3 fruit fly cellular contexts compared by ENCODE assay signal in genomic region chrX:15069417-15069896, dm6.
A peak's percentile ranks its signal among the peaks of the same experiment; 100 is the strongest.
TF ChIP-seq lines count a peak whose summit lies in the region.

No protein-coding gene starts in this region.

TF ChIP-seq in whole organism, adult, 20 proteins besides CTCF, POLR2A, EP300 and RAD21 (continued from another document):
- TF ChIP-seq tj (GFP tag; optimal IDR thresholded peaks at IDR 0.05; lab: Kevin White, UChicago) (peak; percentile 88), CG11617 (GFP tag; optimal IDR thresholded peaks at IDR 0.05; lab: Kevin White, UChicago) (peak; percentile 90)

TF ChIP-seq in whole organism, prepupa, 60 proteins besides CTCF, POLR2A, EP300 and RAD21 (continued from another document):
- peak; percentile 93 for TF ChIP-seq CG3919 (GFP tag; optimal IDR thresholded peaks at IDR 0.05; lab: Kevin White, UChicago)
- TF ChIP-seq cyc (GFP tag; optimal IDR thresholded peaks at IDR 0.05; lab: Kevin White, UChicago) = peak; percentile 59
- peak; percentile 28 for TF ChIP-seq lz (GFP tag; optimal IDR thresholded peaks at IDR 0.05; lab: Kevin White, UChicago)
- TF ChIP-seq Met (GFP tag; optimal IDR thresholded peaks at IDR 0.05; lab: Kevin White, UChicago) = peak; percentile 72
- TF ChIP-seq CG15336 (GFP tag; IDR thresholded peaks at IDR 0.05; lab: Robert Waterston, UW) = peak; percentile 87
- TF ChIP-seq eg (GFP tag; IDR thresholded peaks at IDR 0.05; lab: Robert Waterston, UW) = peak; percentile 84
- TF ChIP-seq Sox14 (GFP tag; optimal IDR thresholded peaks at IDR 0.05; lab: Kevin White, UChicago) = peak; percentile 85
- peak; percentile 57 for TF ChIP-seq esn (GFP tag; optimal IDR thresholded peaks at IDR 0.05; lab: Kevin White, UChicago)
- peak; percentile 36 for TF ChIP-seq Smox (GFP tag; optimal IDR thresholded peaks at IDR 0.05; lab: Kevin White, UChicago)
- TF ChIP-seq CG4318 (GFP tag; optimal IDR thresholded peaks at IDR 0.05; lab: Kevin White, UChicago) = peak; percentile 62
- peak; percentile 88 for TF ChIP-seq CG8319 (GFP tag; optimal IDR thresholded peaks at IDR 0.05; lab: Kevin White, UChicago)
- TF ChIP-seq CG10631 (GFP tag; optimal IDR thresholded peaks at IDR 0.05; lab: Kevin White, UChicago) = peak; percentile 37
- peak; percentile 96 for TF ChIP-seq net (GFP tag; optimal IDR thresholded peaks at IDR 0.05; lab: Kevin White, UChicago)
- TF ChIP-seq spab (GFP tag; optimal IDR thresholded peaks at IDR 0.05; lab: Kevin White, UChicago) = peak; percentile 99
- TF ChIP-seq CG8632 (GFP tag; optimal IDR thresholded peaks at IDR 0.05; lab: Kevin White, UChicago) = peak; percentile 86
- TF ChIP-seq dac (GFP tag; optimal IDR thresholded peaks at IDR 0.05; lab: Kevin White, UChicago) = peak; percentile 77
- TF ChIP-seq salr (GFP tag; optimal IDR thresholded peaks at IDR 0.05; lab: Kevin White, UChicago) = peak; percentile 89 to 98
- TF ChIP-seq CG7368 (GFP tag; optimal IDR thresholded peaks at IDR 0.05; lab: Kevin White, UChicago) = peak; percentile 92
- TF ChIP-seq Hr39 (GFP tag; optimal IDR thresholded peaks at IDR 0.05; lab: Kevin White, UChicago) = peak; percentile 34
- peak; percentile 94 for TF ChIP-seq CG11762 (GFP tag; optimal IDR thresholded peaks at IDR 0.05; lab: Kevin White, UChicago; ENCODE audit: insufficient read depth)
- TF ChIP-seq CG6163 (GFP tag; IDR thresholded peaks at IDR 0.05; lab: Robert Waterston, UW) = peak; percentile 91
- TF ChIP-seq CG34406 (GFP tag; optimal IDR thresholded peaks at IDR 0.05; lab: Kevin White, UChicago) = peak; percentile 76
- TF ChIP-seq ss (GFP tag; optimal IDR thresholded peaks at IDR 0.05; lab: Kevin White, UChicago) = peak; percentile 100
- TF ChIP-seq Blimp-1 (GFP tag; optimal IDR thresholded peaks at IDR 0.05; lab: Kevin White, UChicago) = peak; percentile 75
- TF ChIP-seq pdm3 (GFP tag; optimal IDR thresholded peaks at IDR 0.05; lab: Kevin White, UChicago) = peak; percentile 86
- peak; percentile 85 for TF ChIP-seq CG32006 (GFP tag; optimal IDR thresholded peaks at IDR 0.05; lab: Kevin White, UChicago)
- TF ChIP-seq CG6276 (GFP tag; optimal IDR thresholded peaks at IDR 0.05; lab: Kevin White, UChicago) = peak; percentile 93
- TF ChIP-seq Sox102F (GFP tag; optimal IDR thresholded peaks at IDR 0.05; lab: Kevin White, UChicago) = peak; percentile 77
- no peak for TF ChIP-seq CG11294 (GFP tag; IDR thresholded peaks at IDR 0.05; lab: Robert Waterston, UW)
- TF ChIP-seq Hr38 (GFP tag; optimal IDR thresholded peaks at IDR 0.05; lab: Kevin White, UChicago) = no peak
- peak; percentile 83 for TF ChIP-seq achi (GFP tag; optimal IDR thresholded peaks at IDR 0.05; lab: Kevin White, UChicago)
- TF ChIP-seq Sox15 (GFP tag; optimal IDR thresholded peaks at IDR 0.05; lab: Kevin White, UChicago) = no peak
- peak; percentile 81 for TF ChIP-seq fd85E (GFP tag; optimal IDR thresholded peaks at IDR 0.05; lab: Kevin White, UChicago)
- peak; percentile 83 for TF ChIP-seq OdsH (GFP tag; optimal IDR thresholded peaks at IDR 0.05; lab: Kevin White, UChicago)
- peak; percentile 97 for TF ChIP-seq CG6854 (GFP tag; optimal IDR thresholded peaks at IDR 0.05; lab: Kevin White, UChicago)
- TF ChIP-seq svp (GFP tag; lab: Kevin White, UChicago) = peak; percentile 89
- TF ChIP-seq Hr4 (GFP tag; optimal IDR thresholded peaks at IDR 0.05; lab: Kevin White, UChicago) = peak; percentile 63
- TF ChIP-seq Ets21C (GFP tag; optimal IDR thresholded peaks at IDR 0.05; lab: Kevin White, UChicago) = no peak

TF ChIP-seq in whole organism, wandering third instar larva, 38 proteins besides CTCF, POLR2A, EP300 and RAD21 (continued from another document):
- TF ChIP-seq CG32264 (GFP tag; optimal IDR thresholded peaks at IDR 0.05; lab: Kevin White, UChicago) (no peak), Jra (GFP tag; optimal IDR thresholded peaks at IDR 0.05; lab: Kevin White, UChicago) (no peak), Mio (GFP tag; optimal IDR thresholded peaks at IDR 0.05; lab: Kevin White, UChicago) (no peak), sage (GFP tag; optimal IDR thresholded peaks at IDR 0.05; lab: Kevin White, UChicago) (peak; percentile 9), pan (optimal IDR thresholded peaks at IDR 0.05; lab: Kevin White, UChicago) (no peak), lola (GFP tag; optimal IDR thresholded peaks at IDR 0.05; lab: Kevin White, UChicago) (no peak), sv (GFP tag; optimal IDR thresholded peaks at IDR 0.05; lab: Kevin White, UChicago) (no peak), Abd-B (GFP tag; optimal IDR thresholded peaks at IDR 0.05; lab: Kevin White, UChicago) (no peak), dsf (GFP tag; optimal IDR thresholded peaks at IDR 0.05; lab: Kevin White, UChicago; ENCODE audit: borderline replicate concordance) (no peak), OdsH (GFP tag; optimal IDR thresholded peaks at IDR 0.05; lab: Kevin White, UChicago) (peak; percentile 18), Dfd (GFP tag; optimal IDR thresholded peaks at IDR 0.05; lab: Kevin White, UChicago) (no peak)
